Fruit fly (Drosophila melanogaster) whole organism, embryonic: Measurements from ENCODE around the gene Tomosyn.

Experiments
- Antp ChIP-seq: fragments of 200-800 bp; sonication (Bioruptor generic); optimal IDR thresholded peaks from 3 replicates; lab custom pipeline; 2016; ENCODE audit warnings: missing biosample characterization, missing genetic modification characterization
- Bdp1 ChIP-seq: fragments of 200-800 bp; sonication (Bioruptor generic); optimal IDR thresholded peaks from 3 replicates; lab custom pipeline; 2016; ENCODE audit warnings: missing biosample characterization, missing genetic modification characterization
- C15 ChIP-seq: fragments of 200-800 bp; sonication (Bioruptor generic); IDR thresholded peaks from 3 replicates; pipeline ENCODE4 v1.3.6; 2022; ENCODE audit warnings: missing biosample characterization, missing genetic modification characterization
- CG10321 ChIP-seq: fragments of 200-800 bp; sonication (Bioruptor generic); IDR thresholded peaks from 2 replicates; pipeline ENCODE4 v1.3.6; 2022; ENCODE audit warnings: missing biosample characterization, missing genetic modification characterization
- CG13296 ChIP-seq: fragments of 200-800 bp; sonication (Bioruptor generic); optimal IDR thresholded peaks from 3 replicates; lab custom pipeline; 2018; ENCODE audit warnings: missing biosample characterization, mild to moderate bottlenecking, missing genetic modification characterization
- CG14014 ChIP-seq: fragments of 200-800 bp; sonication (Bioruptor generic); IDR thresholded peaks from 2 replicates; pipeline ENCODE4 v1.3.6; 2022; ENCODE audit warnings: missing biosample characterization, missing genetic modification characterization
- CG14441 ChIP-seq: fragments of 200-800 bp; sonication (Bioruptor generic); IDR thresholded peaks from 2 replicates; pipeline ENCODE4 v1.3.6; 2022; ENCODE audit warnings: missing biosample characterization, missing genetic modification characterization
- CG14710 ChIP-seq: fragments of 200-800 bp; sonication (Bioruptor generic); optimal IDR thresholded peaks from 3 replicates; lab custom pipeline; 2019; ENCODE audit warnings: missing biosample characterization, mild to moderate bottlenecking, missing genetic modification characterization, moderate library complexity
- CG1602 ChIP-seq: fragments of 200-800 bp; sonication (Bioruptor generic); optimal IDR thresholded peaks from 3 replicates; lab custom pipeline; 2016; ENCODE audit warnings: missing biosample characterization, missing genetic modification characterization
- CG16863 ChIP-seq: fragments of 200-800 bp; sonication (Bioruptor generic); optimal IDR thresholded peaks from 3 replicates; lab custom pipeline; 2016; ENCODE audit warnings: missing biosample characterization, missing genetic modification characterization
- CG17186 ChIP-seq: fragments of 200-800 bp; sonication (Bioruptor generic); optimal IDR thresholded peaks from 3 replicates; lab custom pipeline; 2017; ENCODE audit warnings: missing biosample characterization, missing genetic modification reagents, missing genetic modification characterization
- CG17359 ChIP-seq: fragments of 200-800 bp; sonication (Bioruptor generic); optimal IDR thresholded peaks from 3 replicates; lab custom pipeline; 2018; ENCODE audit warnings: missing biosample characterization, mild to moderate bottlenecking, missing genetic modification characterization, moderate library complexity
- CG1832 ChIP-seq: fragments of 200-800 bp; sonication (Bioruptor generic); optimal IDR thresholded peaks from 2 replicates; lab custom pipeline; 2017; ENCODE audit warnings: missing biosample characterization, mild to moderate bottlenecking, missing genetic modification characterization, inconsistent platforms
- CG2116 ChIP-seq: fragments of 200-800 bp; sonication (Bioruptor generic); optimal IDR thresholded peaks from 3 replicates; lab custom pipeline; 2018; ENCODE audit warnings: missing biosample characterization, mild to moderate bottlenecking, missing genetic modification characterization
- CG3163 ChIP-seq: fragments of 200-800 bp; sonication (Bioruptor generic); optimal IDR thresholded peaks from 3 replicates; lab custom pipeline; 2016; ENCODE audit warnings: missing biosample characterization, missing genetic modification characterization
- CG4360 ChIP-seq: fragments of 200-800 bp; sonication (Bioruptor generic); IDR thresholded peaks from 2 replicates; pipeline ENCODE4 v1.3.6; 2022; ENCODE audit warnings: missing biosample characterization, missing genetic modification characterization
- CG9437 ChIP-seq: fragments of 200-800 bp; sonication (Bioruptor generic); optimal IDR thresholded peaks from 2 replicates; lab custom pipeline; 2018; ENCODE audit warnings: missing biosample characterization, mild to moderate bottlenecking, missing genetic modification characterization
- CG9817 ChIP-seq: fragments of 200-800 bp; sonication (Bioruptor generic); optimal IDR thresholded peaks from 2 replicates; lab custom pipeline; 2018; ENCODE audit warnings: missing biosample characterization, mild to moderate bottlenecking, missing genetic modification characterization, moderate library complexity
- D19B ChIP-seq: fragments of 200-800 bp; sonication (Bioruptor generic); optimal IDR thresholded peaks from 2 replicates; lab custom pipeline; 2017; ENCODE audit warnings: missing biosample characterization, mild to moderate bottlenecking, missing genetic modification characterization
- Dfd ChIP-seq, 2 experiments: fragments of >200 bp; optimal IDR thresholded peaks; 2 replicates each; lab custom pipeline; 2017; ENCODE audit warnings: missing biosample characterization in 2 of 2, missing genetic modification characterization in 2 of 2
- Drgx ChIP-seq: fragments of 200-800 bp; sonication (Bioruptor generic); IDR thresholded peaks from 2 replicates; pipeline ENCODE4 v1.3.6; 2022; ENCODE audit warnings: missing biosample characterization, missing genetic modification characterization
- Hr3 ChIP-seq: fragments of 200-800 bp; sonication (Bioruptor generic); optimal IDR thresholded peaks from 3 replicates; lab custom pipeline; 2016; ENCODE audit warnings: missing biosample characterization, missing genetic modification characterization
- Poxn ChIP-seq: fragments of 200-800 bp; sonication (Bioruptor generic); IDR thresholded peaks from 2 replicates; pipeline ENCODE4 v1.3.6; 2022; ENCODE audit warnings: missing biosample characterization, missing genetic modification characterization
- Rx ChIP-seq: fragments of 200-800 bp; sonication (Bioruptor generic); IDR thresholded peaks from 2 replicates; pipeline ENCODE4 v1.3.6; 2022; ENCODE audit warnings: missing biosample characterization, missing genetic modification characterization
- Six4 ChIP-seq: fragments of 200-800 bp; sonication (Bioruptor generic); optimal IDR thresholded peaks from 2 replicates; lab custom pipeline; 2016; ENCODE audit warnings: missing biosample characterization, missing genetic modification characterization
- Sry-δ ChIP-seq: fragments of 200-800 bp; sonication (Bioruptor generic); optimal IDR thresholded peaks from 2 replicates; lab custom pipeline; 2016; ENCODE audit warnings: missing biosample characterization, missing genetic modification characterization
- Trl ChIP-seq, 3 experiments: fragments of >200 bp in 2 of 3; fragments of 200-800 bp in 1 of 3; sonication (Bioruptor generic) in 1 of 3; optimal IDR thresholded peaks; 2 replicates in 1 of 3; 3 replicates in 2 of 3; lab custom pipeline; 2016 to 2017; ENCODE audit warnings: missing biosample characterization in 1 of 3, missing genetic modification characterization in 1 of 3
- btn ChIP-seq: fragments of 200-800 bp; sonication (Bioruptor generic); optimal IDR thresholded peaks from 2 replicates; lab custom pipeline; 2016; ENCODE audit warnings: missing biosample characterization, missing genetic modification characterization
- cg ChIP-seq: fragments of 200-800 bp; sonication (Bioruptor generic); optimal IDR thresholded peaks from 3 replicates; lab custom pipeline; 2019; ENCODE audit warnings: missing biosample characterization, mild to moderate bottlenecking, missing genetic modification characterization, moderate library complexity
- corto ChIP-seq: fragments of 200-800 bp; sonication (Bioruptor generic); optimal IDR thresholded peaks from 2 replicates; lab custom pipeline; 2016; ENCODE audit warnings: missing biosample characterization, mild to moderate bottlenecking, missing genetic modification characterization, moderate library complexity
- cwo ChIP-seq: fragments of 200-800 bp; sonication (Bioruptor generic); optimal IDR thresholded peaks from 3 replicates; lab custom pipeline; 2017; ENCODE audit warnings: missing biosample characterization, missing genetic modification characterization, mild to moderate bottlenecking, moderate library complexity, missing genetic modification reagents
- fd64A ChIP-seq: fragments of 200-800 bp; sonication (Bioruptor generic); optimal IDR thresholded peaks from 3 replicates; lab custom pipeline; 2018; ENCODE audit warnings: missing biosample characterization, mild to moderate bottlenecking, missing genetic modification characterization
- fd96Cb ChIP-seq: fragments of 200-800 bp; sonication (Bioruptor generic); optimal IDR thresholded peaks from 2 replicates; lab custom pipeline; 2018; ENCODE audit warnings: missing biosample characterization, mild to moderate bottlenecking, missing genetic modification characterization, moderate library complexity
- ham ChIP-seq: fragments of 200-800 bp; sonication (Bioruptor generic); IDR thresholded peaks from 2 replicates; pipeline ENCODE4 v1.3.6; 2022; ENCODE audit warnings: missing biosample characterization, missing genetic modification characterization
- hkb ChIP-seq, 2 experiments: fragments of 200-800 bp in 1 of 2; fragments of >200 bp in 1 of 2; sonication (Bioruptor generic) in 1 of 2; IDR thresholded peaks in 1 of 2; optimal IDR thresholded peaks in 1 of 2; 2 replicates each; pipeline versions ENCODE4 v1.3.6 to Lab custom; 2017 to 2022; ENCODE audit warnings: missing biosample characterization in 1 of 2, missing genetic modification characterization in 1 of 2
- kay ChIP-seq: fragments of 200-800 bp; sonication (Bioruptor generic); optimal IDR thresholded peaks from 2 replicates; lab custom pipeline; 2016; ENCODE audit warnings: missing biosample characterization, missing genetic modification characterization
- ken ChIP-seq: fragments of 200-800 bp; sonication (Bioruptor generic); IDR thresholded peaks from 3 replicates; pipeline ENCODE4 v1.3.6; 2022; ENCODE audit warnings: missing biosample characterization, missing genetic modification characterization
- kni ChIP-seq: fragments of 200-800 bp; sonication (Bioruptor generic); optimal IDR thresholded peaks from 3 replicates; lab custom pipeline; 2017; ENCODE audit warnings: mild to moderate bottlenecking, missing biosample characterization, missing genetic modification reagents, missing genetic modification characterization
- lab ChIP-seq: fragments of 200-800 bp; sonication (Bioruptor generic); optimal IDR thresholded peaks from 3 replicates; lab custom pipeline; 2017; ENCODE audit warnings: missing biosample characterization, missing genetic modification characterization, mild to moderate bottlenecking, moderate library complexity, missing genetic modification reagents
- nerfin-1 ChIP-seq: fragments of 200-800 bp; sonication (Bioruptor generic); optimal IDR thresholded peaks from 3 replicates; lab custom pipeline; 2019; ENCODE audit warnings: missing biosample characterization, mild to moderate bottlenecking, missing genetic modification characterization, moderate library complexity
- nom ChIP-seq: fragments of 200-800 bp; sonication (Bioruptor generic); optimal IDR thresholded peaks from 2 replicates; lab custom pipeline; 2017; ENCODE audit warnings: missing biosample characterization, missing genetic modification characterization, mild to moderate bottlenecking, moderate library complexity, missing genetic modification reagents
- pfk ChIP-seq: fragments of 200-800 bp; sonication (Bioruptor generic); optimal IDR thresholded peaks from 2 replicates; lab custom pipeline; 2018; ENCODE audit warnings: missing biosample characterization, mild to moderate bottlenecking, missing genetic modification characterization, moderate library complexity
- sens ChIP-seq: fragments of 200-800 bp; sonication (Bioruptor generic); peaks from one replicate; lab custom pipeline; 2016; ENCODE audit warnings: missing biosample characterization, missing genetic modification characterization
- twi ChIP-seq: fragments of 200-800 bp; optimal IDR thresholded peaks from 2 replicates; lab custom pipeline; 2019; ENCODE audit warnings: missing biosample characterization, mild to moderate bottlenecking, missing genetic modification characterization, moderate library complexity
- vfl ChIP-seq: fragments of 200-800 bp; sonication (Bioruptor generic); optimal IDR thresholded peaks from 2 replicates; lab custom pipeline; 2016; ENCODE audit warnings: missing biosample characterization, missing genetic modification characterization
- wdn ChIP-seq: fragments of 200-800 bp; sonication (Bioruptor generic); IDR thresholded peaks from 2 replicates; pipeline ENCODE4 v1.3.6; 2022; ENCODE audit warnings: missing biosample characterization, missing genetic modification characterization

Gene Tomosyn

DNA sequence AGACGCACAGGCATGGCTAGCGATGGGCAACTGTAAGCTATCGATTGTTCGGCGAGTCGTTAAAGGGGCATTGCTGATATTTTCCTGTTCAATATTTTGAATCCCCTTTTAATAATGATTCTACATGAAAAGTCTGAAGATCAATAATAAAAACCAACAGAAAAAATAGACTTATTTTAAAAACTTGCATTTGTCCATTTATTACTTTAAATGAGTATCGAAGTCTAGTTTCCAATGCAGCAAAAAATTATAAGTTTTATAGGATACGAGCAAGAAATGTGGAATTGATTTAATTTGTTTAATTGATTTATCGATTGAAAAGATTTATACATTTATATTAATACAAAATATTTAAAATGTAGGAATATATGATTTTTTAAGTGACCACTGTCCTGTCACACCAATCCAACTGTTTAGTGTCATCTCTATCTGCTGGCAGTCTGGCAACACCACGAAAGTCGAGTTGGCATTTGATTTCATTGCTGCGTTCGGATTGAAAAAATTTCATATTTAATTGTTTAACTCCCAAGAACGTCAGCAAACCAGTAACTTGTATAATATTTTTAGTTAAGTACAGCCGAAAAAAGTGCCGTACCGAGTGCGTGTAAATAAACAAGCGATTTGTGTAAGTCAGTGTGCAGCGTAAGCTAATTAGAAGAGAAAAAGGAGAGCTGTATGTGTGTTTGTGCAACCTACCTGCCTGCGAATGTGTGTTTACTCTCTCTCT lies 35.6 kb upstream of the Tomosyn start, which contains the start of the genes CG1824 and Sec16 (continued):
- TF ChIP-seq Bdp1 (GFP tag; lab: Kevin White, UChicago) (no peak), nerfin-1 (tag; lab: Kevin White, UChicago) (peak; percentile 20), CG1602 (peak; percentile 58), twi (tag; lab: Kevin White, UChicago) (peak; percentile 8)

DNA sequence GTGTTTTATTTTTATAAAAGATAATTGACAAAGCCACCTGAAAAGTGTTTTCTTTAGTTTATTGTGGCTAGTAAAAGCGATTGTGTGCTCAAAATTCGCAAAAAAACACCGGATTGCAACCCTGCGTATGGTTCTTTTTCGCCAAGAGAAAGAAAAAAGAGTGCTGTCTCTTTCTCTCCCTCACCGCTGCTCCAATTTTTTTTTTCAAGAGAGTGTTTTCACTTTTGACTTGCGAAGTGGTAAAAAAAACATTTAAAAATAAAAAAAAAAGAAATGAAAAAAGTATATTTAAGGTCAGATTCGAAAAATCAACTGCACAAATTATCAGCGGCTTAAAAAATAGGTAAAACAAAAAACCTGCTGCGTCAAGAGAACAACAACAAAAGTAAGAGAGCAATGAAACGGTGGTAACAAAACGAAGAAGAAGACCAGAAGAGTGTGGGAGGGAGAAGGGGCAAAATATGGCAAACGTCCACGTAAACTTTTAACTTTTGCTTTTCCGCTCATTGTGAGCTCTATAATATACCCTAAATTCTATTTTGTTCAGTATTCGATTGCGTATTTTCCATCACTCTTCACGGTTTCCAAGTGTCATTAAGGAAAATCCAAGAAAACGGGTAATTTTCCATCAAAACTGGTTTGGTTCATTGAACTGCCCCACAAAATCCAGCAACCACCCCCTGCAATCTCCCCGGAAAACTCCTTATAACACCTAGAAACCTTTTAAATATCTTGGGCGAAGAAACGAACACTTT lies 34.9 kb upstream of the Tomosyn start:
- TF ChIP-seq CG13296 (GFP tag; lab: Kevin White, UChicago) (no peak), CG14441 (GFP tag; lab: Robert Waterston, UW) (no peak), CG1832 (peak; percentile 23), Sry-δ (GFP tag; lab: Kevin White, UChicago) (no peak), CG10321 (GFP tag; lab: Robert Waterston, UW) (no peak), CG4360 (GFP tag; lab: Robert Waterston, UW) (peak; percentile 54; the same call in 1 of the 2 replicates), corto (GFP tag; lab: Kevin White, UChicago) (peak; percentile 66), CG3163 (peak; percentile 79), CG16863 (GFP tag; lab: Kevin White, UChicago) (no peak), btn (GFP tag; lab: Kevin White, UChicago) (no peak), ham (GFP tag; lab: Robert Waterston, UW) (no peak), vfl (GFP tag; lab: Kevin White, UChicago) (no peak), Dfd (GFP tag; optimal IDR thresholded peaks at IDR 0.05; lab: Kevin White, UChicago) (no peak), ken (GFP tag; lab: Robert Waterston, UW) (no peak), Poxn (GFP tag; lab: Robert Waterston, UW) (no peak), hkb (optimal IDR thresholded peaks at IDR 0.05; lab: Kevin White, UChicago) (no peak), hkb (GFP tag; IDR thresholded peaks at IDR 0.05; lab: Robert Waterston, UW) (no peak), kni (GFP tag; lab: Kevin White, UChicago) (peak; percentile 17), Six4 (GFP tag; lab: Kevin White, UChicago) (no peak), cwo (GFP tag; lab: Kevin White, UChicago) (no peak), wdn (GFP tag; lab: Robert Waterston, UW) (no peak), CG17359 (tag; lab: Kevin White, UChicago) (peak; percentile 40), cg (peak; percentile 34), sens (GFP tag; lab: Kevin White, UChicago) (peak; percentile 64), Antp (GFP tag; lab: Kevin White, UChicago) (no peak), CG9817 (tag; lab: Kevin White, UChicago) (no peak), Rx (GFP tag; lab: Robert Waterston, UW) (no peak), nom (GFP tag; lab: Kevin White, UChicago) (peak; percentile 79), Bdp1 (GFP tag; lab: Kevin White, UChicago) (no peak), Trl (optimal IDR thresholded peaks at IDR 0.05; lab: Kevin White, UChicago) (peak; percentile 70 to 91), Trl (GFP tag; optimal IDR thresholded peaks at IDR 0.05; lab: Kevin White, UChicago) (no peak), fd64A (GFP tag; lab: Kevin White, UChicago) (no peak), CG17186 (no peak), kay (GFP tag; lab: Kevin White, UChicago) (no peak), CG2116 (GFP tag; lab: Kevin White, UChicago) (peak; percentile 89), fd96Cb (tag; lab: Kevin White, UChicago) (no peak), CG9437 (no peak), Drgx (GFP tag; lab: Robert Waterston, UW) (no peak), pfk (peak; percentile 74), Hr3 (GFP tag; lab: Kevin White, UChicago) (no peak), D19B (GFP tag; lab: Kevin White, UChicago) (no peak), CG14014 (GFP tag; lab: Robert Waterston, UW) (no peak), C15 (GFP tag; lab: Robert Waterston, UW) (no peak), CG14710 (tag; lab: Kevin White, UChicago) (no peak), lab (GFP tag; lab: Kevin White, UChicago) (no peak)
